Fruit fly (Drosophila melanogaster) whole organism, embryonic: Measurements from ENCODE around the gene Bet3.

Experiments used
- BEAF-32 ChIP-seq: fragments of 200-800 bp; sonication (Bioruptor generic); optimal IDR thresholded peaks from 3 replicates; lab custom pipeline; 2017; ENCODE audit warnings: missing biosample characterization, missing genetic modification characterization, mild to moderate bottlenecking, moderate library complexity, missing genetic modification reagents
- CG10209 ChIP-seq: fragments of 200-800 bp; sonication (Bioruptor generic); optimal IDR thresholded peaks from 3 replicates; lab custom pipeline; 2017; ENCODE audit warnings: missing biosample characterization, mild to moderate bottlenecking, missing genetic modification characterization, missing genetic modification reagents
- CG11093 ChIP-seq: fragments of 200-800 bp; sonication (Bioruptor generic); IDR thresholded peaks from 3 replicates; pipeline ENCODE4 v1.3.6; 2022; ENCODE audit warnings: missing biosample characterization, missing genetic modification characterization
- CG12155 ChIP-seq: fragments of 200-800 bp; sonication (Bioruptor generic); optimal IDR thresholded peaks from 3 replicates; lab custom pipeline; 2016; ENCODE audit warnings: missing biosample characterization, missing genetic modification characterization
- CG14710 ChIP-seq: fragments of 200-800 bp; sonication (Bioruptor generic); optimal IDR thresholded peaks from 3 replicates; lab custom pipeline; 2019; ENCODE audit warnings: missing biosample characterization, mild to moderate bottlenecking, missing genetic modification characterization, moderate library complexity
- CG1529 ChIP-seq: fragments of 200-800 bp; sonication (Bioruptor generic); optimal IDR thresholded peaks from 3 replicates; lab custom pipeline; 2018; ENCODE audit warnings: missing biosample characterization, missing genetic modification characterization
- CG15479 ChIP-seq: fragments of 200-800 bp; sonication (Bioruptor generic); optimal IDR thresholded peaks from 3 replicates; lab custom pipeline; 2019; ENCODE audit warnings: missing biosample characterization, mild to moderate bottlenecking, missing genetic modification characterization, moderate library complexity
- CG16813 ChIP-seq: fragments of 200-800 bp; sonication (Bioruptor generic); IDR thresholded peaks from 3 replicates; pipeline ENCODE4 v1.3.6; 2022; ENCODE audit warnings: missing biosample characterization, missing genetic modification characterization; ENCODE audit not compliant: partially characterized antibody
- CG16863 ChIP-seq: fragments of 200-800 bp; sonication (Bioruptor generic); optimal IDR thresholded peaks from 3 replicates; lab custom pipeline; 2016; ENCODE audit warnings: missing biosample characterization, missing genetic modification characterization
- CG17361 ChIP-seq: fragments of 200-800 bp; sonication (Bioruptor generic); IDR thresholded peaks from 3 replicates; pipeline ENCODE4 v1.3.6; 2022; ENCODE audit warnings: missing biosample characterization, missing genetic modification characterization
- CG18262 ChIP-seq: fragments of 200-800 bp; optimal IDR thresholded peaks from 3 replicates; lab custom pipeline; 2019; ENCODE audit warnings: missing biosample characterization, mild to moderate bottlenecking, missing genetic modification characterization, moderate library complexity
- CG2712 ChIP-seq: fragments of 200-800 bp; optimal IDR thresholded peaks from 3 replicates; lab custom pipeline; 2019; ENCODE audit warnings: missing biosample characterization, mild to moderate bottlenecking, missing genetic modification characterization, moderate library complexity
- CG31388 ChIP-seq: fragments of 200-800 bp; sonication (Bioruptor generic); optimal IDR thresholded peaks from 2 replicates; lab custom pipeline; 2016; ENCODE audit warnings: missing biosample characterization, missing genetic modification characterization
- CG33213 ChIP-seq: fragments of 200-800 bp; sonication (Bioruptor generic); optimal IDR thresholded peaks from 3 replicates; lab custom pipeline; 2016; ENCODE audit warnings: missing biosample characterization, missing genetic modification characterization
- CG34422 ChIP-seq: fragments of 200-800 bp; sonication (Bioruptor generic); IDR thresholded peaks from 3 replicates; pipeline ENCODE4 v1.3.6; 2022; ENCODE audit warnings: missing biosample characterization, missing genetic modification characterization
- CG4617 ChIP-seq: fragments of 200-800 bp; sonication (Bioruptor generic); optimal IDR thresholded peaks from 3 replicates; lab custom pipeline; 2016; ENCODE audit warnings: missing biosample characterization, missing genetic modification characterization, borderline replicate concordance
- CG6791 ChIP-seq: fragments of 200-800 bp; sonication (Bioruptor generic); IDR thresholded peaks from 3 replicates; pipeline ENCODE4 v1.3.6; 2022; ENCODE audit warnings: missing biosample characterization, missing genetic modification characterization; ENCODE audit not compliant: partially characterized antibody
- CG7745 ChIP-seq: fragments of 200-800 bp; sonication (Bioruptor generic); optimal IDR thresholded peaks from 2 replicates; lab custom pipeline; 2018; ENCODE audit warnings: missing biosample characterization, mild to moderate bottlenecking, missing genetic modification characterization, moderate library complexity
- CG9437 ChIP-seq: fragments of 200-800 bp; sonication (Bioruptor generic); optimal IDR thresholded peaks from 2 replicates; lab custom pipeline; 2018; ENCODE audit warnings: missing biosample characterization, mild to moderate bottlenecking, missing genetic modification characterization
- Camta ChIP-seq: fragments of 200-800 bp; sonication (Bioruptor generic); optimal IDR thresholded peaks from 2 replicates; lab custom pipeline; 2016; ENCODE audit warnings: missing biosample characterization, missing genetic modification characterization
- Dbx ChIP-seq: fragments of 200-800 bp; sonication (Bioruptor generic); IDR thresholded peaks from 3 replicates; pipeline ENCODE4 v1.3.6; 2022; ENCODE audit warnings: missing biosample characterization, missing genetic modification characterization
- E2f2 ChIP-seq: fragments of 200-800 bp; sonication (Bioruptor generic); IDR thresholded peaks from 2 replicates; pipeline ENCODE4 v1.3.6; 2022; ENCODE audit warnings: missing biosample characterization, missing genetic modification characterization
- Gsc ChIP-seq: fragments of 200-800 bp; sonication (Bioruptor generic); IDR thresholded peaks from 2 replicates; pipeline ENCODE4 v1.3.6; 2022; ENCODE audit warnings: missing biosample characterization, missing genetic modification characterization
- HLH4C ChIP-seq: fragments of 200-800 bp; sonication (Bioruptor generic); IDR thresholded peaks from 3 replicates; pipeline ENCODE4 v1.3.6; 2022; ENCODE audit warnings: missing biosample characterization, missing genetic modification characterization; ENCODE audit not compliant: partially characterized antibody
- HLH54F ChIP-seq: fragments of 200-800 bp; sonication (Bioruptor generic); optimal IDR thresholded peaks from 3 replicates; lab custom pipeline; 2016; ENCODE audit warnings: missing biosample characterization, missing genetic modification characterization
- MESR4 ChIP-seq: fragments of 200-800 bp; sonication (Bioruptor generic); optimal IDR thresholded peaks from 2 replicates; lab custom pipeline; 2018; ENCODE audit warnings: missing biosample characterization, mild to moderate bottlenecking, missing genetic modification characterization, moderate library complexity
- NC2β ChIP-seq: fragments of 200-800 bp; sonication (Bioruptor generic); optimal IDR thresholded peaks from 2 replicates; lab custom pipeline; 2016; ENCODE audit warnings: missing biosample characterization, missing genetic modification characterization
- Rfx ChIP-seq: fragments of 200-800 bp; sonication (Bioruptor generic); IDR thresholded peaks from 2 replicates; pipeline ENCODE4 v1.3.6; 2022; ENCODE audit warnings: missing biosample characterization, missing genetic modification characterization
- Sry-δ ChIP-seq: fragments of 200-800 bp; sonication (Bioruptor generic); optimal IDR thresholded peaks from 2 replicates; lab custom pipeline; 2016; ENCODE audit warnings: missing biosample characterization, missing genetic modification characterization
- Taf1 ChIP-seq: fragments of 200-800 bp; sonication (Bioruptor generic); IDR thresholded peaks from 2 replicates; pipeline ENCODE4 v1.3.6; 2022; ENCODE audit warnings: missing biosample characterization, missing genetic modification characterization
- bcd ChIP-seq: fragments of 200-800 bp; sonication (Bioruptor generic); optimal IDR thresholded peaks from 2 replicates; lab custom pipeline; 2017; ENCODE audit warnings: missing biosample characterization, mild to moderate bottlenecking, missing genetic modification characterization
- crp ChIP-seq, 2 experiments: fragments of 200-800 bp; sonication (Bioruptor generic); optimal IDR thresholded peaks; 2 replicates in 1 of 2; 3 replicates in 1 of 2; lab custom pipeline; 2017; ENCODE audit warnings: missing biosample characterization in 2 of 2, missing genetic modification characterization in 2 of 2, mild to moderate bottlenecking in 1 of 2, moderate library complexity in 1 of 2
- fd96Cb ChIP-seq: fragments of 200-800 bp; sonication (Bioruptor generic); optimal IDR thresholded peaks from 2 replicates; lab custom pipeline; 2018; ENCODE audit warnings: missing biosample characterization, mild to moderate bottlenecking, missing genetic modification characterization, moderate library complexity
- gem ChIP-seq: fragments of 200-800 bp; sonication (Bioruptor generic); optimal IDR thresholded peaks from 2 replicates; lab custom pipeline; 2019; ENCODE audit warnings: missing biosample characterization, mild to moderate bottlenecking, missing genetic modification characterization, moderate library complexity
- grn ChIP-seq: fragments of 200-800 bp; sonication (Bioruptor generic); optimal IDR thresholded peaks from 3 replicates; lab custom pipeline; 2017; ENCODE audit warnings: missing biosample characterization, missing genetic modification characterization
- hb ChIP-seq: fragments of 200-800 bp; sonication (Bioruptor generic); IDR thresholded peaks from 3 replicates; pipeline ENCODE4 v1.3.6; 2022; ENCODE audit warnings: missing biosample characterization, missing genetic modification characterization; ENCODE audit not compliant: partially characterized antibody
- jumu ChIP-seq: fragments of 200-800 bp; sonication (Bioruptor generic); optimal IDR thresholded peaks from 3 replicates; lab custom pipeline; 2016; ENCODE audit warnings: missing biosample characterization, missing genetic modification characterization
- nmo ChIP-seq: fragments of 200-800 bp; sonication (Bioruptor generic); optimal IDR thresholded peaks from 2 replicates; lab custom pipeline; 2018; ENCODE audit warnings: missing biosample characterization, mild to moderate bottlenecking, missing genetic modification characterization, moderate library complexity
- pho ChIP-seq: fragments of 200-800 bp; sonication (Bioruptor generic); optimal IDR thresholded peaks from 2 replicates; lab custom pipeline; 2016; ENCODE audit warnings: missing biosample characterization, missing genetic modification characterization
- psq ChIP-seq: fragments of 200-800 bp; sonication (Bioruptor generic); optimal IDR thresholded peaks from 2 replicates; lab custom pipeline; 2017; ENCODE audit warnings: missing biosample characterization, missing genetic modification characterization
- row ChIP-seq: fragments of 200-800 bp; sonication (Bioruptor generic); IDR thresholded peaks from 3 replicates; pipeline ENCODE4 v1.3.6; 2022; ENCODE audit warnings: missing biosample characterization, missing genetic modification characterization
- salm ChIP-seq: fragments of 200-800 bp; sonication (Bioruptor generic); optimal IDR thresholded peaks from 2 replicates; lab custom pipeline; 2018; ENCODE audit warnings: missing biosample characterization, mild to moderate bottlenecking, missing genetic modification characterization
- tll ChIP-seq, 2 experiments: fragments of 200-800 bp in 1 of 2; fragments of >200 bp in 1 of 2; sonication (Bioruptor generic) in 1 of 2; optimal IDR thresholded peaks; 2 replicates each; lab custom pipeline; 2017 to 2019; ENCODE audit warnings: missing biosample characterization in 2 of 2, missing genetic modification characterization in 2 of 2, mild to moderate bottlenecking in 1 of 2, moderate library complexity in 1 of 2
- tx ChIP-seq: fragments of 200-800 bp; sonication (Bioruptor generic); optimal IDR thresholded peaks from 2 replicates; lab custom pipeline; 2016; ENCODE audit warnings: missing biosample characterization, missing genetic modification characterization
- vfl ChIP-seq: fragments of 200-800 bp; sonication (Bioruptor generic); optimal IDR thresholded peaks from 2 replicates; lab custom pipeline; 2016; ENCODE audit warnings: missing biosample characterization, missing genetic modification characterization
- vnd ChIP-seq: fragments of 200-800 bp; sonication (Bioruptor generic); IDR thresholded peaks from 3 replicates; pipeline ENCODE4 v1.3.6; 2022; ENCODE audit warnings: missing biosample characterization, missing genetic modification characterization; ENCODE audit not compliant: partially characterized antibody
- z ChIP-seq: fragments of 200-800 bp; sonication (Bioruptor generic); IDR thresholded peaks from 3 replicates; pipeline ENCODE4 v1.3.6; 2022; ENCODE audit warnings: missing biosample characterization, missing genetic modification characterization
- zfh2 ChIP-seq: fragments of 200-800 bp; sonication (Bioruptor generic); optimal IDR thresholded peaks from 2 replicates; lab custom pipeline; 2016; ENCODE audit warnings: missing biosample characterization, missing genetic modification characterization

The Bet3 gene

dm6 chr3L:9402157-9402890 is 39.7 kb downstream of the Bet3 start, which contains the start of gene eIF4E1 (continued):
- TF ChIP-seq CG14710 (tag; lab: Kevin White, UChicago) (peak; percentile 71), Camta (GFP tag; lab: Kevin White, UChicago) (peak; percentile 32), CG4617 (peak; percentile 88), E2f2 (peak; percentile 50), gem (tag; lab: Kevin White, UChicago) (peak; percentile 5), CG6791 (GFP tag; lab: Robert Waterston, UW) (peak; percentile 73), fd96Cb (tag; lab: Kevin White, UChicago) (no peak), nmo (peak; percentile 53), CG34422 (GFP tag; lab: Robert Waterston, UW) (peak; percentile 57; the same call in 2 of the 3 replicates), CG1529 (GFP tag; lab: Kevin White, UChicago) (no peak), HLH4C (GFP tag; lab: Robert Waterston, UW) (peak; percentile 57; the same call in 2 of the 3 replicates), CG7745 (peak; percentile 57), salm (tag; lab: Kevin White, UChicago) (no peak), BEAF-32 (peak; percentile 90), Dbx (GFP tag; lab: Robert Waterston, UW) (0 out of 3 replicates have a peak, but pooled peaks have one; percentile 21), vfl (GFP tag; lab: Kevin White, UChicago) (peak; percentile 28), bcd (peak; percentile 8), CG15479 (GFP tag; lab: Kevin White, UChicago) (peak; percentile 73), NC2β (GFP tag; lab: Kevin White, UChicago) (peak; percentile 7), CG33213 (GFP tag; lab: Kevin White, UChicago) (peak; percentile 75), vnd (peak; percentile 74; the same call in 2 of the 3 replicates), CG10209 (no peak), HLH54F (peak; percentile 29), grn (GFP tag; lab: Kevin White, UChicago) (peak; percentile 7), Rfx (GFP tag; lab: Robert Waterston, UW) (peak; percentile 65), Gsc (no peak), CG16813 (peak; percentile 82), tx (GFP tag; lab: Kevin White, UChicago) (no peak), CG31388 (GFP tag; lab: Kevin White, UChicago) (no peak), row (GFP tag; lab: Robert Waterston, UW) (peak; percentile 50), MESR4 (GFP tag; lab: Kevin White, UChicago) (peak; percentile 86), CG18262 (tag; lab: Kevin White, UChicago) (peak; percentile 0), z (GFP tag; lab: Robert Waterston, UW) (no peak), hb (GFP tag; lab: Robert Waterston, UW) (0 out of 3 replicates have a peak, but pooled peaks have one; percentile 62), CG16863 (GFP tag; lab: Kevin White, UChicago) (no peak), pho (GFP tag; lab: Kevin White, UChicago) (no peak), CG12155 (GFP tag; lab: Kevin White, UChicago) (peak; percentile 11), tll (GFP tag; optimal IDR thresholded peaks at IDR 0.05; lab: Kevin White, UChicago) (peak; percentile 20 to 54), CG9437 (peak; percentile 96), psq (no peak), zfh2 (GFP tag; lab: Kevin White, UChicago) (peak; percentile 16), crp (GFP tag; optimal IDR thresholded peaks at IDR 0.05; lab: Kevin White, UChicago) (peak in 1 of 2 experiments; percentile 5), Sry-δ (GFP tag; lab: Kevin White, UChicago) (peak; percentile 96), Taf1 (no peak), jumu (GFP tag; lab: Kevin White, UChicago) (peak; percentile 3), CG11093 (GFP tag; lab: Robert Waterston, UW) (no peak), CG17361 (GFP tag; lab: Robert Waterston, UW) (peak; percentile 28; the same call in 1 of the 3 replicates), CG2712 (tag; lab: Kevin White, UChicago) (peak; percentile 53)
